Worm (Caenorhabditis elegans): Measurements from ENCODE around the gene srt-5.

srt-5 gene

ce11 chrV:3080792-3081191 is at the start of gene srt-5:
srt-5 (minus strand) TSS chrV:3080892.
- no peak for TF ChIP-seq him-1 (tag; optimal IDR thresholded peaks at IDR 0.05)
- no peak for TF ChIP-seq dao-5 (tag; optimal IDR thresholded peaks at IDR 0.05)
- no peak for TF ChIP-seq W03F9.2 (tag; optimal IDR thresholded peaks at IDR 0.05)

ce11 chrV:3128803-3129202 is 48.1 kb upstream of the srt-5 start, which contains the start of gene tat-6:
tat-6 (plus strand) TSS chrV:3129103.
- TF ChIP-seq dao-5 (tag; optimal IDR thresholded peaks at IDR 0.05), result no peak
- TF ChIP-seq W03F9.2 (tag; optimal IDR thresholded peaks at IDR 0.05), result no peak
- TF ChIP-seq him-1 (tag; optimal IDR thresholded peaks at IDR 0.05), result no peak

- TF ChIP-seq him-1 (tag; optimal IDR thresholded peaks at IDR 0.05) (no peak), dao-5 (tag; optimal IDR thresholded peaks at IDR 0.05) (no peak), W03F9.2 (tag; optimal IDR thresholded peaks at IDR 0.05) (no peak)
Measured at ce11 chrV:3127670-3128069, 47.0 kb upstream of the srt-5 start, which contains the start of gene Y73C8C.10. Y73C8C.10 (minus strand) TSS chrV:3127770.

- no peak for TF ChIP-seq W03F9.2 (tag; optimal IDR thresholded peaks at IDR 0.05)
- TF ChIP-seq him-1 (tag; optimal IDR thresholded peaks at IDR 0.05), result no peak
- no peak for TF ChIP-seq dao-5 (tag; optimal IDR thresholded peaks at IDR 0.05)
Measured at ce11 chrV:3124912-3125311, 44.2 kb upstream of the srt-5 start, which contains the start of gene Y73C8C.12. Y73C8C.12 (plus strand) TSS chrV:3125212.

DNA sequence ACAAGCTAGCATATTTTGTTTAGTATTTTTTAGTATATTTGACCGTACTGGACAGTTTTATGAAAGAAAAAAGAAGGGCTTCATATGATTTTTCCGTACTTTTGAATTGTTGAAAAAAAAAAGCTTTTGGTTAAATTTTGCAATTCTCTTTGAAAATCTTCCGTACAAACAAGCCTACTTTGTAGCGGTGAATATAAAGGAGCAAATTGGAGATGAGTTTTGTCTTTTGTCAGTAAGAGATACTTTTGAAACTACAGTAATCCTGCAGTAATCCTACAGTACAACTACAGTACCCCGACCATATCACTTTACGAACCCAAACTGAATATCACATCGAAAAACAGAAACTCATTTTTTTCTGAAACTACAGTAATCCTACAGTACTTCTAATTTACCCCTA is 41.7 kb upstream of the srt-5 start:
- no peak for TF ChIP-seq dao-5 (tag; optimal IDR thresholded peaks at IDR 0.05)
- TF ChIP-seq W03F9.2 (tag; optimal IDR thresholded peaks at IDR 0.05), result no peak

DNA sequence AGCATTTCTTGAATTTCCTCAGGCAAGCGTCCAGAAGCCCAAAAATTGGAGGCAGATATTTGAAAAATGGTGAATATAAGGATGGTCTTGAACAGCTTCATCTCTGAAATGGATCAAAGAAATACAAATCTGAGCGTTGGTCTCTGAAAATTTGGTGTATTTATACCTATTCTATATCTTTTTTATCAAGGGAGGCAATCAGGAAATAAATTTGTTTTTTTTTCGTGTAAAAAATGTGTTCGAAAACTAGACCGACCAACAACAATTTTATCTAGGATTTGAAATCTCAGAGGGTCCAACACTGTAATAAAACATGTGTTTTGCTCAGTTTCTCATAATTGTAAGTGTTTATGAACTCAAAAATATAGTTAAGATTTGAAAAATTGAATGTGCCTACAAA is 41.1 kb upstream of the srt-5 start, which contains the start of gene srt-56:
Gene srt-56 (minus strand): TSS at position 101 of the 400 bp plus-strand sequence.
- TF ChIP-seq him-1 (tag; optimal IDR thresholded peaks at IDR 0.05), result no peak
- no peak for TF ChIP-seq W03F9.2 (tag; optimal IDR thresholded peaks at IDR 0.05)
- TF ChIP-seq dao-5 (tag; optimal IDR thresholded peaks at IDR 0.05), result no peak

DNA sequence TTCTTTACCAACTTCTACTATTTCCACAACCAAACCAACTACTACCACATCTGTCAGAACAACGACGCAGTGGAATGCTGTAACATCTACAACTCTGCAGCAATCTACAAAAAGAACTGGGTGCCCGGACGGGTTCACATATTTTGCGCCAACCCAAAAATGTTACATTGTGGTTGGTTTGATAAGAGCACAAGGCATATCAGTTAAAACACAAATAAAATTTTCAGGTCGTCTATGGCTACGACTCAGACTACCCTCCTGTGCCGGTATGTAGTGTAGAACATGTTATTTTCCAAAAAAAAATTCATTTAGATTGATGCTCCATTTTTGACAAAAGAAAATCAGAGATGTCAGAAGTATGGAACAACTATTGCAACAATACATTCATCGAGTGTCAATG is 38.5 kb upstream of the srt-5 start:
- TF ChIP-seq him-1 (tag; optimal IDR thresholded peaks at IDR 0.05) (no peak), dao-5 (tag; optimal IDR thresholded peaks at IDR 0.05) (no peak), W03F9.2 (tag; optimal IDR thresholded peaks at IDR 0.05) (no peak)

- TF ChIP-seq dao-5 (tag; optimal IDR thresholded peaks at IDR 0.05) (no peak), him-1 (tag; optimal IDR thresholded peaks at IDR 0.05) (no peak), W03F9.2 (tag; optimal IDR thresholded peaks at IDR 0.05) (no peak)
Measured at ce11 chrV:3118167-3118566, 37.5 kb upstream of the srt-5 start, which contains the start of gene clec-210. clec-210 (plus strand) TSS chrV:3118377.

DNA sequence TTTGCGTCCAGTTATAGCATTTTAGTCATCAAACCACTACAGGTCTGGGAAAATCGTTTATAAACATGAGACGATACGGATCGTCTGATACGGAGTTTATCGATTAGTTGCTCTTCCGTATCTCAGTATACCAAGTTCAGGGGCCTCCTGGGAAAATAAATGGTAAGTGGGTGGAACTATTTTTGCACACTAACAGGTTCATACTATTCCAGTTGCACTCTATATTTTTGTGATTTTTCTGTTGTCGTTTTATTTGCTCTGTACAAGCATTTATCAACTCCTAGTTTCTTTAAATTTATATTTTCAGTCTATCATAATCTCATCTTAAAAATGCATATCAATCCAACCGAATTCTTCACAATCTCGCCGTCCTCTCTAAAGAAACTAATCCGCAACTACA is 34.3 kb upstream of the srt-5 start, which contains the start of gene Y73C8C.3:
Gene Y73C8C.3 (plus strand): TSS at position 301 of the 400 bp plus-strand sequence.
- TF ChIP-seq dao-5 (tag; optimal IDR thresholded peaks at IDR 0.05) (no peak), W03F9.2 (tag; optimal IDR thresholded peaks at IDR 0.05) (no peak), him-1 (tag; optimal IDR thresholded peaks at IDR 0.05) (no peak)

- TF ChIP-seq dao-5 (tag; optimal IDR thresholded peaks at IDR 0.05), result no peak
- no peak for TF ChIP-seq him-1 (tag; optimal IDR thresholded peaks at IDR 0.05)
- TF ChIP-seq W03F9.2 (tag; optimal IDR thresholded peaks at IDR 0.05), result no peak
Measured at ce11 chrV:3113751-3114150, 33.1 kb upstream of the srt-5 start, which contains the start of gene Y73C8C.8. Y73C8C.8 (minus strand) TSS chrV:3113851.

DNA sequence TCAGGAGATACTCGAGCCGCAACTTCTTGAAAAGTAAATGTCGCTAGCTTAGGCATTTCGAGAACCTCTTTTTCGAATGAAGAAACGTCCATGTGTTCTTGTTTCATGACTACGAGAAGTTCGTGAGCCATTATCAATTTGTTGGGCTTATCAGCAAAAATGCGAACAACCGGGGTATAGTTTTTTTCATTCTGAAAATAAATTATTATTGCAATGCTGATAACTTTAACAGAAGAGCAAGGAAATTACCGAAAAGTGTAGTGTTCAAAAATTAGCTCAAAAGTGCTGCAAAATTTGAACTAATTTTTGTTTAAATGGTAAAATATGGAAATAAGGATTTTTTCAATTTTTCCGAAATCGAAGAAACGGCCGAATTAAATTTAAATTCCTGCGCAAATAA is 31.5 kb upstream of the srt-5 start:
- no peak for TF ChIP-seq dao-5 (tag; optimal IDR thresholded peaks at IDR 0.05)
- no peak for TF ChIP-seq W03F9.2 (tag; optimal IDR thresholded peaks at IDR 0.05)
- TF ChIP-seq him-1 (tag; optimal IDR thresholded peaks at IDR 0.05), result no peak

- TF ChIP-seq dao-5 (tag; optimal IDR thresholded peaks at IDR 0.05), result no peak
- TF ChIP-seq W03F9.2 (tag; optimal IDR thresholded peaks at IDR 0.05), result no peak
- TF ChIP-seq him-1 (tag; optimal IDR thresholded peaks at IDR 0.05), result no peak
Measured at ce11 chrV:3107450-3107849, 26.8 kb upstream of the srt-5 start, which contains the start of gene str-68. str-68 (minus strand) TSS chrV:3107550.

DNA sequence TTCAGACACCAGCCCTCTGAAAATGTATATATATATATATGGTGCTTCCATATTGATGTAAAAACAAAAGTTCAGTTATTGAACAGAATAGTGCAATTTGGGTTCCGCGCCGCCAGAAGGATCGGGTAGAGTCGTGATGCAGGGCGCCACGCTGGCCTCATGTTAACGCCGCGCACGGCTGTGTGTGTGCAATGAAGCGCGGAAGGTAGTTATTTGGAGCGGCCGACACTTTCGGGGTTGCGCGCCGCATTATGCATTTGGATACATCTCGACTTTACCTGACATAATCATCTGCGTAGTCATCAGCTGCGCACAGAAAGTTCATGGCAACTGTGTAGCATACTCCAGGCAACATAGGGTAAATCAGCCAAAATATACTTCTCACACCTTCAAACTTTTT is 26.1 kb upstream of the srt-5 start:
- TF ChIP-seq him-1 (tag; optimal IDR thresholded peaks at IDR 0.05) (no peak), dao-5 (tag; optimal IDR thresholded peaks at IDR 0.05) (no peak), W03F9.2 (tag; optimal IDR thresholded peaks at IDR 0.05) (no peak)

ce11 chrV:3105810-3106209 is 25.1 kb upstream of the srt-5 start, which contains the start of gene str-69:
str-69 (minus strand) TSS chrV:3105910.
- TF ChIP-seq him-1 (tag; optimal IDR thresholded peaks at IDR 0.05), result no peak
- no peak for TF ChIP-seq dao-5 (tag; optimal IDR thresholded peaks at IDR 0.05)
- no peak for TF ChIP-seq W03F9.2 (tag; optimal IDR thresholded peaks at IDR 0.05)

ce11 chrV:3104134-3104533 is 23.4 kb upstream of the srt-5 start, which contains the start of gene str-66:
str-66 (minus strand) TSS chrV:3104234.
- TF ChIP-seq W03F9.2 (tag; optimal IDR thresholded peaks at IDR 0.05) (no peak), him-1 (tag; optimal IDR thresholded peaks at IDR 0.05) (no peak), dao-5 (tag; optimal IDR thresholded peaks at IDR 0.05) (no peak)
